Worm (Caenorhabditis elegans): ENCODE results near the gene srh-141.

DNA sequence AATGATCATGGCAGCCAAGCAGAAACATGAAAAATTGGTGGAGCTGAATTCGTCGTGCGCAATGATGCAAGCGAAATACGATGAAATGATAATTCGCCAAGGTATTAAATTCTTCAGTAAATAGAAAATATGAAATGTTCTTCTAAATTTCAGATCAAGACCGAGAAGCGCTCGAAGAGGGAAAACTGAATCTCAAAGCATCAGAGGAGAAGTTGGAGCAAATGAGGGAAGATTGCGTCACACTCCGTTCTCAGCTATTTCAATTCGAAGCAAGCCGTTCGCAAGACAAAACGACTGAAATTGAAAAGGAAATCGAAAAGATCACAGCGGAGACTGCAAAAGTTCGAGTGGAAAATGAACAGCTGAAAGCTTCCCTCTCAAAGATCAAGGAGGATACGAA lies 37.4 kb upstream of the srh-141 start:
- TF ChIP-seq lin-40 (tag; optimal IDR thresholded peaks at IDR 0.05) (no peak), ceh-58 (GFP tag; IDR thresholded peaks at IDR 0.05) (no peak), T26A5.8 (tag; optimal IDR thresholded peaks at IDR 0.05) (no peak), ceh-91 (GFP tag; IDR thresholded peaks at IDR 0.05) (no peak), rec-8 (tag; optimal IDR thresholded peaks at IDR 0.05) (no peak), B0336.3 (GFP tag; IDR thresholded peaks at IDR 0.05) (no peak), unc-130 (GFP tag; optimal IDR thresholded peaks at IDR 0.05) (no peak), nhr-179 (tag; optimal IDR thresholded peaks at IDR 0.05) (no peak)

Data from whole organism, young adult.